Worm (Caenorhabditis elegans): Measurements from ENCODE around the gene C32D5.4.
A peak's percentile ranks its signal among the peaks of the same experiment; 100 is the strongest.

The C32D5.4 gene

ce11 chrII:6322979-6323378 lies at the start of gene C32D5.4:
TSS of gene C32D5.4 (minus strand) at chrII:6323079.
- TF ChIP-seq unc-62 (GFP tag; optimal IDR thresholded peaks at IDR 0.05) = no peak

ce11 chrII:6371003-6371402 lies 48.1 kb upstream of the C32D5.4 start, which contains the start of gene lin-23:
TSS of gene lin-23 (plus strand) at chrII:6371303.
- no peak for TF ChIP-seq unc-62 (GFP tag; optimal IDR thresholded peaks at IDR 0.05)

- no peak for TF ChIP-seq unc-62 (GFP tag; optimal IDR thresholded peaks at IDR 0.05)
These were observed 47.2 kb upstream of the C32D5.4 start for ce11 chrII:6370110-6370509.

ce11 chrII:6366696-6367095 lies 43.8 kb upstream of the C32D5.4 start, which contains the start of gene ctsa-4.1:
TSS of gene ctsa-4.1 (plus strand) at chrII:6366996.
- TF ChIP-seq unc-62 (GFP tag; optimal IDR thresholded peaks at IDR 0.05) = no peak

DNA sequence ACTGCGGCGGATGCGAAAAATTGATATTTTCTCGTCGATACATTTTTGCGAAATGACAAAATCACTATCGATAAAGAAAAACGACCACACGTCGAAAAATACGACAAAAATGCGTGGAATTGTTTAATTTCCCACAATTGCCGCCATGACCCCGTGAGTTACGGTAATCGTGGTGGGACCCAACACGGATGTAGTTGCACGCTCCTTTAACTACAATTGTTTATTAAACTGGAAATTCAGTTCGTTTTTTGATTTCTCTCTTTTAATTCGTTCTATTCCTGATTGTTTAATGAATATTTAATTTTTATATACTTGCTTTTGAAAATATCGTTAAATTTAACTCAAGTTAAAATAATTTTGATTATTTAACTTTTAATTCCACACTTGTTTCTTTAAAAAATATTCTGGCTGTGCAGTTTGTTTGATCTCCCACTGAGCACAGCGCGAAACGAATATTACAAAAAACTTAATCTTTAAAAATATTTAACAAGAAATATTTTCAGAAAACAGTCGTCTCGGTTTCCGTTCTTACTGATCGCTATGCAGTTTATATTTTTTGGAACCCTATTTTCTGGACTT lies 42.4 kb upstream of the C32D5.4 start, which contains the start of the genes ani-2 and clec-88:
ani-2 (minus strand) TSS at position 131 of the 579 bp plus-strand sequence.
clec-88 (plus strand) TSS at position 486 of the 579 bp plus-strand sequence.
- TF ChIP-seq unc-62 (GFP tag; optimal IDR thresholded peaks at IDR 0.05) = no peak

- TF ChIP-seq unc-62 (GFP tag; optimal IDR thresholded peaks at IDR 0.05) = no peak
These were observed 37.9 kb upstream of the C32D5.4 start, which contains the start of gene K10B2.4 for ce11 chrII:6360822-6361221. TSS of gene K10B2.4 (minus strand) at chrII:6360959.

- no peak for TF ChIP-seq unc-62 (GFP tag; optimal IDR thresholded peaks at IDR 0.05)
These were observed 36.0 kb upstream of the C32D5.4 start, which contains the start of gene C32D5.12 for ce11 chrII:6358905-6359304. TSS of gene C32D5.12 (minus strand) at chrII:6359005.

DNA sequence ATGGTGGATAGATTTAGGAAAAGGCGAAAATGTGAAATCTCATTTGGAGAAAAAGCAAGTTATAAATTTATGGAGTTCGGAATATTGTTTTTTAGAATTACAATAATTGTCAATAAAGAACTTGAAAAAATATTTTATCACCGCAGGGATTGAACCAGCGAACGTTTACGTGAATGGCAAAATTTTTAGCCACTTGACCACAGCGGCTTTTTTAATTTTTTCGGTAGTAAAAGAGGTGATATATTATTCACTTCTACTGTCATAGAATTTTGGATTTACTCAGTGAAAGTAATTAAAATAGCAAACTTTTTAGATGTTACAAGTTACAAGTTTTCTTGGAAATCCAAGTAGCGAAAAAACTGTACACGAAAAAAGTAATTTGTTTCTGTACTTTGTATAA lies 35.4 kb upstream of the C32D5.4 start:
- no peak for TF ChIP-seq unc-62 (GFP tag; optimal IDR thresholded peaks at IDR 0.05)

- no peak for TF ChIP-seq unc-62 (GFP tag; optimal IDR thresholded peaks at IDR 0.05)
These were observed 32.8 kb upstream of the C32D5.4 start, which contains the start of gene C32D5.11 for ce11 chrII:6355396-6356346. TSS of gene C32D5.11 (minus strand) at chrII:6355446.

DNA sequence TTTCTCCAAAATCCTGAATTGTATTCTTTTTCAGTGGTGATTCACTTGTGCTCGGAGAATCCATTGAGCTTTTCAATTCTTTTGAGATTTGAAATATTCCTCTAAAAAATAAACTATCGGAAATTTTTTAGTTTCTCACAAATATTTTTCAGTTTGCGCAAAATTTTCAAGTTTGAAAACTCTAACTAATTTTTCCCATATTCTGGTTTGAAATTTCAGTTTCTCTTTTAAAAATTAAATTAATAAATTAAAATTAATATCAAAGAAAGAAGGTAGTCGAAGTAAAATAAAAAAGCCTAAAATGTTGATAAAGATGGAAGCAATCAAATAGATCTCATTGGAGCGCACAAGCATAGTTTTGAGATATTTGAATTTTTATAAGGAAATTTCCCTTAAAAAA lies 29.0 kb upstream of the C32D5.4 start, which contains the start of gene C32D5.10:
C32D5.10 (minus strand) TSS at position 101 of the 400 bp plus-strand sequence.
- TF ChIP-seq unc-62 (GFP tag; optimal IDR thresholded peaks at IDR 0.05) = no peak

ce11 chrII:6349968-6350367 lies 27.1 kb upstream of the C32D5.4 start:
- no peak for TF ChIP-seq unc-62 (GFP tag; optimal IDR thresholded peaks at IDR 0.05)

ce11 chrII:6348360-6348759 lies 25.5 kb upstream of the C32D5.4 start:
- TF ChIP-seq unc-62 (GFP tag; optimal IDR thresholded peaks at IDR 0.05) = peak; percentile 39

ce11 chrII:6347341-6348118 lies 24.7 kb upstream of the C32D5.4 start, which contains the start of gene lgg-1:
TSS of gene lgg-1 (minus strand) at chrII:6347719.
- TF ChIP-seq unc-62 (GFP tag; optimal IDR thresholded peaks at IDR 0.05) = no peak

DNA sequence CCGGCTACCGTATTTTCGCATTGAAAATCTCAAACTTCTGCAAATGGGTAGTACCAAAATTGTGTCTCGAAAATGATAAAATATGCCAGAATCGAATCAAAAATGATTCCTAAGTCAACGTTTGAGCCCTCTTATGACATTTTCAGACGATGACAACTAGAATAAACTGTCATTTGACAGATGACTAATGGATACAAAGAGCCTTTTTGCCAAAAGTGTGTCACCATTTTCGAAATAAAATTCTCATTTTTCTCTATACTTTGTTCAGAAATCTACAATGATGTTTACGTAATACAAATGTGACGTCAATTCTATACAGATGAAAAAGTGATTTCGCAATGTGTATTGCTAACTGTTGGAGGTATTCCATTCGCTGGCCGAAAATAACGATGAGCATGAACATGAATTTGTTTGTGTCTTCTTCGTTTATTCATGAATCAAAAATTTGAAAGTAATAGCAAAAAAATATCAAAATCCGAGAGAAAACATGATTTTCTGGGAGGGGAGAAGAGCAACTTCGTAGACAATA lies 23.7 kb upstream of the C32D5.4 start:
- TF ChIP-seq unc-62 (GFP tag; optimal IDR thresholded peaks at IDR 0.05) = no peak

All from whole organism, dauer.